Worm (Caenorhabditis elegans) whole organism, late embryonic: ENCODE results near the gene rec-8.

Experiments used
- K02D7.2 ChIP-seq: sonication (generic microtip); optimal IDR thresholded peaks from 2 replicates; lab custom pipeline; 2017; ENCODE audit warnings: mild to moderate bottlenecking, missing genetic modification characterization, missing compliant biosample characterization
- ama-1 ChIP-seq: fragments of 150-350 bp; optimal IDR thresholded peaks from 2 replicates; lab custom pipeline; 2014
- ceh-14 ChIP-seq: sonication (generic microtip); optimal IDR thresholded peaks from 2 replicates; lab custom pipeline; 2016; ENCODE audit warnings: missing genotype, missing genetic modification characterization, missing compliant biosample characterization
- ceh-19 ChIP-seq: fragments of 200-800 bp; sonication (Bioruptor generic); optimal IDR thresholded peaks from 2 replicates; lab custom pipeline; 2018; ENCODE audit warnings: mild to moderate bottlenecking, missing genetic modification characterization, missing compliant biosample characterization
- dmd-4 ChIP-seq: sonication (generic microtip); optimal IDR thresholded peaks from 2 replicates; lab custom pipeline; 2016; ENCODE audit warnings: borderline replicate concordance, missing genetic modification characterization, missing compliant biosample characterization
- elt-2 ChIP-seq: sonication (generic microtip); optimal IDR thresholded peaks from 2 replicates; lab custom pipeline; 2016; ENCODE audit warnings: missing genetic modification reagents, missing genetic modification characterization, missing compliant biosample characterization
- ets-4 ChIP-seq: sonication (generic microtip); optimal IDR thresholded peaks from 2 replicates; lab custom pipeline; 2016; ENCODE audit warnings: missing genetic modification characterization, missing compliant biosample characterization
- lin-11 ChIP-seq: fragments of 200-800 bp; sonication (Bioruptor generic); optimal IDR thresholded peaks from 2 replicates; lab custom pipeline; 2018; ENCODE audit warnings: mild to moderate bottlenecking, missing genetic modification characterization, missing compliant biosample characterization
- nhr-11 ChIP-seq: fragments of 150-350 bp; optimal IDR thresholded peaks from 2 replicates; lab custom pipeline; 2014; ENCODE audit warnings: missing biosample characterization, missing genetic modification characterization

- no peak for TF ChIP-seq elt-2 (tag; lab: Kevin White, UChicago)
- TF ChIP-seq ceh-14, result no peak
- no peak for TF ChIP-seq ets-4 (tag; lab: Kevin White, UChicago)
- TF ChIP-seq dmd-4 (tag; lab: Kevin White, UChicago), result no peak
- TF ChIP-seq ceh-19 (GFP tag; lab: Kevin White, UChicago), result no peak
- no peak for TF ChIP-seq nhr-11 (tag; lab: Kevin White, UChicago)
- no peak for TF ChIP-seq lin-11
- no peak for TF ChIP-seq K02D7.2 (tag; lab: Kevin White, UChicago)
- no peak for TF ChIP-seq ama-1 (lab: Kevin White, UChicago)
Observed at ce11 chrIV:13346078-13346477, 6.9 kb downstream of the rec-8 start.
